Fruit fly (Drosophila melanogaster) whole organism, embryonic: ENCODE measurements around the gene Pi3K68D.

Experiments used
- ATbp ChIP-seq: fragments of 200-800 bp; sonication (Bioruptor generic); optimal IDR thresholded peaks from 2 replicates; lab custom pipeline; 2017; ENCODE audit warnings: missing biosample characterization, mild to moderate bottlenecking, missing genetic modification characterization, missing genetic modification reagents
- Abd-B ChIP-seq: fragments of 200-800 bp; sonication (Bioruptor generic); optimal IDR thresholded peaks from 2 replicates; lab custom pipeline; 2018; ENCODE audit warnings: missing biosample characterization, mild to moderate bottlenecking, missing genetic modification characterization, moderate library complexity
- B-H2 ChIP-seq: fragments of 200-800 bp; sonication (Bioruptor generic); optimal IDR thresholded peaks from 2 replicates; lab custom pipeline; 2018; ENCODE audit warnings: missing biosample characterization, mild to moderate bottlenecking, missing genetic modification characterization
- CG11085 ChIP-seq: fragments of 200-800 bp; sonication (Bioruptor generic); IDR thresholded peaks from 2 replicates; pipeline ENCODE4 v1.3.6; 2022; ENCODE audit warnings: missing biosample characterization, missing genetic modification characterization
- CG11093 ChIP-seq: fragments of 200-800 bp; sonication (Bioruptor generic); IDR thresholded peaks from 3 replicates; pipeline ENCODE4 v1.3.6; 2022; ENCODE audit warnings: missing biosample characterization, missing genetic modification characterization
- CG11560 ChIP-seq: fragments of 200-800 bp; sonication (Bioruptor generic); IDR thresholded peaks from 3 replicates; pipeline ENCODE4 v1.3.6; 2022; ENCODE audit warnings: missing biosample characterization, missing genetic modification characterization
- CG11696 ChIP-seq: fragments of 200-800 bp; sonication (Bioruptor generic); IDR thresholded peaks from 2 replicates; pipeline ENCODE4 v1.3.6; 2022; ENCODE audit warnings: missing biosample characterization, missing genetic modification characterization
- CG11723 ChIP-seq: fragments of 200-800 bp; sonication (Bioruptor generic); optimal IDR thresholded peaks from 2 replicates; lab custom pipeline; 2017; ENCODE audit warnings: missing biosample characterization, mild to moderate bottlenecking, missing genetic modification characterization
- CG1529 ChIP-seq: fragments of 200-800 bp; sonication (Bioruptor generic); optimal IDR thresholded peaks from 3 replicates; lab custom pipeline; 2018; ENCODE audit warnings: missing biosample characterization, missing genetic modification characterization
- CG1603 ChIP-seq: fragments of 200-800 bp; sonication (Bioruptor generic); optimal IDR thresholded peaks from 2 replicates; lab custom pipeline; 2019; ENCODE audit warnings: missing biosample characterization, mild to moderate bottlenecking, missing genetic modification characterization, moderate library complexity
- CG17385 ChIP-seq: fragments of 200-800 bp; sonication (Bioruptor generic); optimal IDR thresholded peaks from 3 replicates; lab custom pipeline; 2018; ENCODE audit warnings: missing biosample characterization, mild to moderate bottlenecking, missing genetic modification characterization
- CG17612 ChIP-seq: fragments of 200-800 bp; sonication (Bioruptor generic); IDR thresholded peaks from 2 replicates; pipeline ENCODE4 v1.3.6; 2022; ENCODE audit warnings: missing biosample characterization, missing genetic modification characterization
- CG17912 ChIP-seq: fragments of 200-800 bp; sonication (Bioruptor generic); optimal IDR thresholded peaks from 2 replicates; lab custom pipeline; 2018; ENCODE audit warnings: missing biosample characterization, mild to moderate bottlenecking, missing genetic modification characterization
- CG2129 ChIP-seq: fragments of 200-800 bp; sonication (Bioruptor generic); IDR thresholded peaks from 2 replicates; pipeline ENCODE4 v1.3.6; 2022; ENCODE audit warnings: missing biosample characterization, missing genetic modification characterization; ENCODE audit not compliant: partially characterized antibody
- CG2875 ChIP-seq: fragments of 200-800 bp; sonication (Bioruptor generic); optimal IDR thresholded peaks from 2 replicates; lab custom pipeline; 2017; ENCODE audit warnings: missing biosample characterization, mild to moderate bottlenecking, missing genetic modification characterization, missing genetic modification reagents
- CG31441 ChIP-seq: fragments of 200-800 bp; sonication (Bioruptor generic); IDR thresholded peaks from 2 replicates; pipeline ENCODE4 v1.3.6; 2022; ENCODE audit warnings: missing biosample characterization, missing genetic modification characterization
- CG33557 ChIP-seq: fragments of 200-800 bp; sonication (Bioruptor generic); optimal IDR thresholded peaks from 2 replicates; lab custom pipeline; 2019; ENCODE audit warnings: missing biosample characterization, mild to moderate bottlenecking, missing genetic modification characterization, moderate library complexity
- CG34224 ChIP-seq: fragments of 200-800 bp; sonication (Bioruptor generic); IDR thresholded peaks from 3 replicates; pipeline ENCODE4 v1.3.6; 2022; ENCODE audit warnings: missing biosample characterization, missing genetic modification characterization; ENCODE audit not compliant: partially characterized antibody
- CG4404 ChIP-seq: fragments of 200-800 bp; sonication (Bioruptor generic); IDR thresholded peaks from 2 replicates; pipeline ENCODE4 v1.3.6; 2022; ENCODE audit warnings: missing biosample characterization, missing genetic modification characterization
- CG4617 ChIP-seq: fragments of 200-800 bp; sonication (Bioruptor generic); optimal IDR thresholded peaks from 3 replicates; lab custom pipeline; 2016; ENCODE audit warnings: missing biosample characterization, missing genetic modification characterization, borderline replicate concordance
- CG7357 ChIP-seq: fragments of 200-800 bp; sonication (Bioruptor generic); IDR thresholded peaks from 3 replicates; pipeline ENCODE4 v1.3.6; 2022; ENCODE audit warnings: missing biosample characterization, missing genetic modification characterization
- CG9797 ChIP-seq: fragments of 200-800 bp; sonication (Bioruptor generic); optimal IDR thresholded peaks from 3 replicates; lab custom pipeline; 2018; ENCODE audit warnings: missing biosample characterization, mild to moderate bottlenecking, missing genetic modification characterization
- Elba2 ChIP-seq: fragments of 200-800 bp; sonication (Bioruptor generic); optimal IDR thresholded peaks from 3 replicates; lab custom pipeline; 2016; ENCODE audit warnings: missing biosample characterization, missing genetic modification characterization
- Ets97D ChIP-seq: fragments of 200-800 bp; sonication (Bioruptor generic); optimal IDR thresholded peaks from 3 replicates; lab custom pipeline; 2016; ENCODE audit warnings: missing biosample characterization, missing genetic modification characterization
- Fer3 ChIP-seq: fragments of 200-800 bp; sonication (Bioruptor generic); optimal IDR thresholded peaks from 2 replicates; lab custom pipeline; 2018; ENCODE audit warnings: missing biosample characterization, mild to moderate bottlenecking, missing genetic modification characterization, moderate library complexity
- HLH3B ChIP-seq: fragments of 200-800 bp; sonication (Bioruptor generic); IDR thresholded peaks from 2 replicates; pipeline ENCODE4 v1.3.6; 2022; ENCODE audit warnings: missing biosample characterization, missing genetic modification characterization
- HmgD ChIP-seq: fragments of 200-800 bp; sonication (Bioruptor generic); optimal IDR thresholded peaks from 3 replicates; lab custom pipeline; 2016; ENCODE audit warnings: missing biosample characterization, missing genetic modification characterization
- crol ChIP-seq: fragments of 200-800 bp; sonication (Bioruptor generic); IDR thresholded peaks from 2 replicates; pipeline ENCODE4 v1.3.6; 2022; ENCODE audit warnings: missing biosample characterization, missing genetic modification characterization
- dmrt99B ChIP-seq: fragments of 200-800 bp; sonication (Bioruptor generic); optimal IDR thresholded peaks from 2 replicates; lab custom pipeline; 2018; ENCODE audit warnings: missing biosample characterization, mild to moderate bottlenecking, missing genetic modification characterization, moderate library complexity
- gcm2 ChIP-seq: fragments of 200-800 bp; sonication (Bioruptor generic); optimal IDR thresholded peaks from 2 replicates; lab custom pipeline; 2016; ENCODE audit warnings: missing biosample characterization, missing genetic modification characterization
- inv ChIP-seq: fragments of 200-800 bp; sonication (Bioruptor generic); IDR thresholded peaks from 2 replicates; pipeline ENCODE4 v1.3.6; 2022; ENCODE audit warnings: missing biosample characterization, missing genetic modification characterization; ENCODE audit not compliant: partially characterized antibody
- ken ChIP-seq: fragments of 200-800 bp; sonication (Bioruptor generic); IDR thresholded peaks from 3 replicates; pipeline ENCODE4 v1.3.6; 2022; ENCODE audit warnings: missing biosample characterization, missing genetic modification characterization
- p53 ChIP-seq: fragments of 200-800 bp; sonication (Bioruptor generic); optimal IDR thresholded peaks from 2 replicates; lab custom pipeline; 2016; ENCODE audit warnings: missing biosample characterization, missing genetic modification characterization
- pfk ChIP-seq: fragments of 200-800 bp; sonication (Bioruptor generic); optimal IDR thresholded peaks from 2 replicates; lab custom pipeline; 2018; ENCODE audit warnings: missing biosample characterization, mild to moderate bottlenecking, missing genetic modification characterization, moderate library complexity
- pho ChIP-seq: fragments of 200-800 bp; sonication (Bioruptor generic); optimal IDR thresholded peaks from 2 replicates; lab custom pipeline; 2016; ENCODE audit warnings: missing biosample characterization, missing genetic modification characterization
- psq ChIP-seq: fragments of 200-800 bp; sonication (Bioruptor generic); optimal IDR thresholded peaks from 2 replicates; lab custom pipeline; 2017; ENCODE audit warnings: missing biosample characterization, missing genetic modification characterization
- row ChIP-seq: fragments of 200-800 bp; sonication (Bioruptor generic); IDR thresholded peaks from 3 replicates; pipeline ENCODE4 v1.3.6; 2022; ENCODE audit warnings: missing biosample characterization, missing genetic modification characterization
- scrt ChIP-seq: fragments of 200-800 bp; sonication (Bioruptor generic); optimal IDR thresholded peaks from 2 replicates; lab custom pipeline; 2018; ENCODE audit warnings: missing biosample characterization, mild to moderate bottlenecking, missing genetic modification characterization, moderate library complexity
- sd ChIP-seq: fragments of 200-800 bp; sonication (Bioruptor generic); optimal IDR thresholded peaks from 3 replicates; lab custom pipeline; 2018; ENCODE audit warnings: missing biosample characterization, mild to moderate bottlenecking, missing genetic modification characterization, moderate library complexity
- slp2 ChIP-seq: fragments of 200-800 bp; sonication (Bioruptor generic); optimal IDR thresholded peaks from 2 replicates; lab custom pipeline; 2016; ENCODE audit warnings: missing biosample characterization, missing genetic modification characterization
- so ChIP-seq: fragments of 200-800 bp; sonication (Bioruptor generic); IDR thresholded peaks from 3 replicates; pipeline ENCODE4 v1.3.6; 2022; ENCODE audit warnings: missing biosample characterization, missing genetic modification characterization
- tap ChIP-seq: fragments of 200-800 bp; optimal IDR thresholded peaks from 3 replicates; lab custom pipeline; 2019; ENCODE audit warnings: missing biosample characterization, mild to moderate bottlenecking, missing genetic modification characterization, moderate library complexity
- trem ChIP-seq: fragments of 200-800 bp; optimal IDR thresholded peaks from 3 replicates; lab custom pipeline; 2019; ENCODE audit warnings: missing biosample characterization, mild to moderate bottlenecking, missing genetic modification characterization, moderate library complexity
- vnd ChIP-seq: fragments of 200-800 bp; sonication (Bioruptor generic); IDR thresholded peaks from 3 replicates; pipeline ENCODE4 v1.3.6; 2022; ENCODE audit warnings: missing biosample characterization, missing genetic modification characterization; ENCODE audit not compliant: partially characterized antibody
- wek ChIP-seq: fragments of 200-800 bp; sonication (Bioruptor generic); optimal IDR thresholded peaks from 3 replicates; lab custom pipeline; 2018; ENCODE audit warnings: missing biosample characterization, mild to moderate bottlenecking, missing genetic modification characterization, moderate library complexity
- wor ChIP-seq: fragments of 200-800 bp; sonication (Bioruptor generic); IDR thresholded peaks from 2 replicates; pipeline ENCODE4 v1.3.6; 2022; ENCODE audit warnings: missing biosample characterization, missing genetic modification characterization
- yki ChIP-seq: fragments of >200 bp; optimal IDR thresholded peaks from 3 replicates; lab custom pipeline; 2018

Pi3K68D gene

dm6 chr3L:11822446-11823334, 32.9 kb upstream of the Pi3K68D start, which contains the start of gene RpL10Ab (continued):
- TF ChIP-seq CG2875 (GFP tag; lab: Kevin White, UChicago) (peak; percentile 39), Elba2 (GFP tag; lab: Kevin White, UChicago) (no peak), B-H2 (GFP tag; lab: Kevin White, UChicago) (peak; percentile 84), CG31441 (GFP tag; lab: Robert Waterston, UW) (peak; percentile 80), CG9797 (no peak), CG4404 (peak; percentile 80), CG11696 (GFP tag; lab: Robert Waterston, UW) (no peak), CG33557 (GFP tag; lab: Kevin White, UChicago) (peak; percentile 7), so (peak; percentile 8; the same call in 1 of the 3 replicates), ATbp (GFP tag; lab: Kevin White, UChicago) (no peak), pho (GFP tag; lab: Kevin White, UChicago) (peak; percentile 31), crol (GFP tag; lab: Robert Waterston, UW) (no peak), inv (GFP tag; lab: Robert Waterston, UW) (peak; percentile 82), CG34224 (GFP tag; lab: Robert Waterston, UW) (peak; percentile 53), wor (GFP tag; lab: Robert Waterston, UW) (0 out of 2 replicates have a peak, but pooled peaks have one; percentile 23), CG17912 (GFP tag; lab: Kevin White, UChicago) (peak; percentile 88), CG7357 (GFP tag; lab: Robert Waterston, UW) (peak; percentile 66; the same call in 1 of the 3 replicates), tap (tag; lab: Kevin White, UChicago) (no peak), CG2129 (GFP tag; lab: Robert Waterston, UW) (peak; percentile 66), pfk (GFP tag; lab: Kevin White, UChicago) (peak; percentile 65), gcm2 (no peak)

- TF ChIP-seq scrt (GFP tag; lab: Kevin White, UChicago) (no peak), p53 (no peak), CG11560 (no peak), CG4617 (GFP tag; lab: Kevin White, UChicago) (peak; percentile 11), sd (tag; lab: Kevin White, UChicago) (peak; percentile 4), slp2 (no peak), wek (peak; percentile 27), CG1529 (no peak), CG11093 (GFP tag; lab: Robert Waterston, UW) (no peak), dmrt99B (tag; lab: Kevin White, UChicago) (no peak), yki (peak; percentile 19), vnd (no peak; the same call in 2 of the 3 replicates), CG11085 (GFP tag; lab: Robert Waterston, UW) (peak; percentile 6; the same call in 1 of the 2 replicates), psq (no peak), CG17385 (GFP tag; lab: Kevin White, UChicago) (no peak), HLH3B (no peak), row (GFP tag; lab: Robert Waterston, UW) (no peak; the same call in 2 of the 3 replicates), CG17612 (GFP tag; lab: Robert Waterston, UW) (no peak), ken (no peak), CG11723 (no peak), Fer3 (tag; lab: Kevin White, UChicago) (no peak), trem (tag; lab: Kevin White, UChicago) (peak; percentile 98), Ets97D (GFP tag; lab: Kevin White, UChicago) (peak; percentile 30), Abd-B (GFP tag; lab: Kevin White, UChicago) (no peak), HmgD (GFP tag; lab: Kevin White, UChicago) (no peak), CG1603 (tag; lab: Kevin White, UChicago) (peak; percentile 10)
These were observed 32.1 kb upstream of the Pi3K68D start, which contains the start of the genes CG11597 and CG5946 for dm6 chr3L:11821723-11822445. TSS of gene CG11597 (minus strand) at chr3L:11822275. TSS of gene CG5946 (minus strand) at chr3L:11822275.
